Worm (Caenorhabditis elegans) whole organism, L2 larva: ENCODE data around the gene T03F6.6.

ENCODE experiments used
- F13H6.1 ChIP-seq: sonication (generic microtip); optimal IDR thresholded peaks from 2 replicates; lab custom pipeline; 2016; ENCODE audit warnings: missing genetic modification characterization, missing compliant biosample characterization
- mdl-1 ChIP-seq, 2 experiments: fragments of 150-350 bp in 1 of 2; sonication (generic microtip) in 1 of 2; optimal IDR thresholded peaks; 2 replicates each; lab custom pipeline; 2017; ENCODE audit warnings: missing biosample characterization in 2 of 2, missing genetic modification characterization in 2 of 2

DNA sequence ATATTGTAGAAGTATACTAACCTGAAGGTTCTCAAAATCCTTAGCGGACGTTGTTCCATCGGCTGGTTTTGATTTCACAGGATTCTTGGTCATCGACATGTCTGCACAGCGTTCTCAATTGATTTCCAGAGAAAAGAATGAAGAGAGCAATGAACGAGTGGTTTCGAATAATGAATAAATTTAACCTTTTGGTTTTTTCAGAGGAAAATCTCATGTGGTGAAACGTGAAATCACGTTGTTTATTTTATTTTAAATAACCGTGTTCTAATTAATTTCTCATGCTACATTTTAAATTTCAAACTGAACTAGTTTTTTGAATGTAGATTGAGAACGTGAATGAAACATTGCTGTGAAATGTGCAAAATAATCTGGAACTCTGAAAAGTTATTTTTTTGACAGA, at the start of gene T03F6.6:
- TF ChIP-seq F13H6.1 (tag; lab: Kevin White, UChicago) = no peak
- no peak for TF ChIP-seq mdl-1 (tag; optimal IDR thresholded peaks at IDR 0.05; lab: Kevin White, UChicago)
